Worm (Caenorhabditis elegans): ENCODE results near the gene rep-1.

DNA sequence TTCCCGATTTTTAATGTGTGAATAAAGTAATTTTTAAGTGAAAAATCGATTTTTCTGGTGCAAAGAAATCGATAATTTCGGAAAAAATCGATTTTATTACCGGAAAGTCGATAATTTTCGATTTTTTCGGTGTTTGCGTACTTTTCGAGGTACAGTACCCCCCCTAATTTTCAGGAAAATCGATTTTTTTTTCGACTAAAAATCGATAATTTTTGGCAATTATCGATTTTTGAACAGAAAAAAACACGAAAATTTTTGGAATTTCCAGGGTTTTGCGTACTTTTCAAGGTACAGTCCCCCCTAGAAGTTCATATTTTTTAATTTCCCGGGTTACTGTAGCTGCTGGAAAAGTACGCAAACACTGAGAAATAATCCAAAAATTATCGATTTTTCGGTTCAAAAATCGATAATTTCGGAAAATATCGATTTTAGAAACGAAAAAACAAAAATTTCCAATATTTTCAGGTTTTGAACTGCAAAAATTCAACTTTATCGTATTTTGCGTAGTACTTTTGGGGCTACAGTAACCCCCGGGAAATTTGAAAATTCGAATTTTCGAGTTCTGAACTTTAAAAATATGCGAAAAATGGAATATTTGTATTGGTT, 26.6 kb upstream of the rep-1 start:
- TF ChIP-seq sea-1 (GFP tag; conservative IDR thresholded peaks at IDR 0.05) (no peak), ama-1 (optimal IDR thresholded peaks at IDR 0.05) (no peak)

Data from whole organism, early embryonic.